Fruit fly (Drosophila melanogaster) Kc167 (cell line): ENCODE measurements around the gene PGAP5.

Experiments used
- Myc ChIP-seq: fragments of >200 bp; optimal IDR thresholded peaks from 2 replicates; lab custom pipeline; 2017; ENCODE audit warnings: missing external identifiers
- Sin3A ChIP-seq: fragments of >200 bp; optimal IDR thresholded peaks from 2 replicates; lab custom pipeline; 2018; ENCODE audit warnings: missing external identifiers
- insv ChIP-seq: fragments of >200 bp; optimal IDR thresholded peaks from 3 replicates; lab custom pipeline; 2018; ENCODE audit warnings: missing external identifiers
- psq ChIP-seq: fragments of >200 bp; optimal IDR thresholded peaks from 2 replicates; lab custom pipeline; 2017; ENCODE audit warnings: missing external identifiers

DNA sequence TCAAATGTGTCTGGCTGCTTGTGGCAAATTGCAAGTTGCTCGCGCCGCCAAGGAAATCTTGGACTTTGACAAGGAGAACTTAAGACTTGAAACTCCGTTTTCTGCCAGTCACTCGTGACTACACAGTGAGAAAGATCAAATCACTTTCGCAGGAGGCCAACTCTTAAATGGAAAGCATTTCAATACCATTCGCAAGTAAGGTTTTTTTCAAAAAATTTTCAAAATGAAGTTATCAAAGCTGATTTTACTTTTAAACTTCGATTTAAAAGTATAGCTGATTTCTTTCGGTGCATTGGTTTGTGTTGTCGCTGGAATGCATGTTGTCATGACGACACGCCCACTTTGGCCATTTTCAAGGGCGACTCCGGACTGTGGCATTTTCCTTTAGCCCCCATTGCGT, 33.7 kb downstream of the PGAP5 start:
- TF ChIP-seq Sin3A (lab: Kevin White, UChicago) (no peak), psq (lab: Kevin White, UChicago) (no peak), Myc (lab: Kevin White, UChicago) (no peak), insv (lab: Kevin White, UChicago) (no peak)
